Worm (Caenorhabditis elegans): ENCODE measurements around the gene R02D3.8.

- TF ChIP-seq ztf-18 (tag; optimal IDR thresholded peaks at IDR 0.05) = no peak
- no peak for TF ChIP-seq lir-1 (GFP tag; conservative IDR thresholded peaks at IDR 0.05)
- TF ChIP-seq mes-4 (tag; optimal IDR thresholded peaks at IDR 0.05) = no peak
These were observed 34.4 kb upstream of the R02D3.8 start, which contains the start of gene T21D12.7 for ce11 chrIV:291356-291755.
